Worm (Caenorhabditis elegans) whole organism, early embryonic: ENCODE results near the gene ace-1.

ENCODE experiments used
- B0310.2 ChIP-seq: sonication (generic microtip); optimal IDR thresholded peaks from 2 replicates; lab custom pipeline; 2016; ENCODE audit warnings: mild to moderate bottlenecking, missing genetic modification characterization, missing compliant biosample characterization
- F13C5.2 ChIP-seq: sonication (generic microtip); optimal IDR thresholded peaks from 2 replicates; lab custom pipeline; 2017; ENCODE audit warnings: mild to moderate bottlenecking, missing genetic modification characterization, inconsistent platforms, missing compliant biosample characterization
- aly-1 ChIP-seq: sonication (generic microtip); optimal IDR thresholded peaks from 2 replicates; lab custom pipeline; 2016; ENCODE audit warnings: missing genetic modification characterization, missing compliant biosample characterization
- ama-1 ChIP-seq: fragments of 150-350 bp; optimal IDR thresholded peaks from 2 replicates; lab custom pipeline; 2014
- ceh-13 ChIP-seq: fragments of 200-800 bp; sonication (Bioruptor generic); optimal IDR thresholded peaks from 2 replicates; lab custom pipeline; 2018; ENCODE audit warnings: mild to moderate bottlenecking, missing genetic modification characterization, missing compliant biosample characterization
- ceh-36 ChIP-seq: sonication (generic microtip); optimal IDR thresholded peaks from 2 replicates; lab custom pipeline; 2016; ENCODE audit warnings: missing genetic modification characterization, inconsistent platforms, missing compliant biosample characterization
- ets-7 ChIP-seq: sonication (generic microtip); optimal IDR thresholded peaks from 2 replicates; lab custom pipeline; 2016; ENCODE audit warnings: missing genotype, missing genetic modification characterization, missing compliant biosample characterization
- flt-1 ChIP-seq: fragments of 200-800 bp; sonication (Bioruptor generic); IDR thresholded peaks from 2 replicates; pipeline ENCODE4 v1.3.6; 2022; ENCODE audit warnings: missing genetic modification characterization, missing compliant biosample characterization
- hmbx-1 ChIP-seq: sonication (generic microtip); optimal IDR thresholded peaks from 2 replicates; lab custom pipeline; 2016; ENCODE audit warnings: mild to moderate bottlenecking, missing genetic modification characterization, missing compliant biosample characterization
- hmg-4 ChIP-seq: fragments of 200-800 bp; sonication (Bioruptor generic); optimal IDR thresholded peaks from 2 replicates; lab custom pipeline; 2018; ENCODE audit warnings: mild to moderate bottlenecking, missing genetic modification characterization, missing compliant biosample characterization
- hnd-1 ChIP-seq: sonication (generic microtip); optimal IDR thresholded peaks from 2 replicates; lab custom pipeline; 2016; ENCODE audit warnings: missing genetic modification characterization, missing compliant biosample characterization
- pes-1 ChIP-seq: fragments of 200-800 bp; sonication (Bioruptor generic); IDR thresholded peaks from 2 replicates; pipeline ENCODE4 v1.3.6; 2022; ENCODE audit warnings: missing genetic modification reagents, missing genetic modification characterization, missing compliant biosample characterization
- scrt-1 ChIP-seq: fragments of 200-800 bp; sonication (Bioruptor generic); IDR thresholded peaks from 2 replicates; pipeline ENCODE4 v1.3.6; 2022; ENCODE audit warnings: missing genetic modification characterization, missing compliant biosample characterization
- sea-1 ChIP-seq: fragments of 200-800 bp; sonication (Bioruptor generic); conservative IDR thresholded peaks from 2 replicates; pipeline ENCODE4 v1.3.6; 2022; ENCODE audit warnings: missing genetic modification characterization, missing compliant biosample characterization
- tbx-11 ChIP-seq: fragments of 200-800 bp; sonication (Bioruptor generic); IDR thresholded peaks from 2 replicates; pipeline ENCODE4 v1.3.6; 2022; ENCODE audit warnings: missing genetic modification characterization, missing compliant biosample characterization
- tbx-37 ChIP-seq: fragments of 200-800 bp; sonication (Bioruptor generic); conservative IDR thresholded peaks from 2 replicates; pipeline ENCODE4 v1.3.6; 2022; ENCODE audit warnings: missing genetic modification reagents, missing genetic modification characterization, missing compliant biosample characterization
- tra-4 ChIP-seq: sonication (generic microtip); optimal IDR thresholded peaks from 2 replicates; lab custom pipeline; 2017; ENCODE audit warnings: missing genetic modification characterization, missing compliant biosample characterization

ace-1 gene

ce11 chrX:16354598-16355211 is 12.4 kb upstream of the ace-1 start, which contains the start of gene nhr-28:
nhr-28 (plus strand) TSS chrX:16354976.
- TF ChIP-seq hmbx-1 (tag; lab: Kevin White, UChicago) (no peak), tra-4 (tag; lab: Kevin White, UChicago) (no peak), hnd-1 (tag; lab: Kevin White, UChicago) (no peak), tbx-37 (GFP tag; lab: Robert Waterston, UW) (no peak), ceh-36 (no peak), flt-1 (no peak), B0310.2 (no peak), sea-1 (GFP tag; lab: Robert Waterston, UW) (no peak), ama-1 (no peak), tbx-11 (GFP tag; lab: Robert Waterston, UW) (no peak), F13C5.2 (tag; lab: Kevin White, UChicago) (no peak), hmg-4 (GFP tag; lab: Kevin White, UChicago) (no peak)

ce11 chrX:16356341-16356740 is 10.8 kb upstream of the ace-1 start:
- no peak for TF ChIP-seq ets-7
- no peak for TF ChIP-seq F13C5.2 (tag; lab: Kevin White, UChicago)
- no peak for TF ChIP-seq hnd-1 (tag; lab: Kevin White, UChicago)
- no peak for TF ChIP-seq ama-1
- TF ChIP-seq sea-1 (GFP tag; lab: Robert Waterston, UW), result no peak
- TF ChIP-seq tbx-37 (GFP tag; lab: Robert Waterston, UW), result no peak
- TF ChIP-seq ceh-36, result no peak
- no peak for TF ChIP-seq tra-4 (tag; lab: Kevin White, UChicago)
- TF ChIP-seq pes-1 (GFP tag; lab: Robert Waterston, UW), result no peak
- no peak for TF ChIP-seq B0310.2
- TF ChIP-seq flt-1, result no peak
- no peak for TF ChIP-seq ceh-13 (GFP tag; lab: Kevin White, UChicago)
- TF ChIP-seq hmg-4 (GFP tag; lab: Kevin White, UChicago), result no peak
- TF ChIP-seq aly-1 (tag; lab: Kevin White, UChicago), result no peak
- no peak for TF ChIP-seq tbx-11 (GFP tag; lab: Robert Waterston, UW)
- TF ChIP-seq hmbx-1 (tag; lab: Kevin White, UChicago), result no peak
- no peak for TF ChIP-seq scrt-1 (GFP tag; lab: Robert Waterston, UW)

DNA sequence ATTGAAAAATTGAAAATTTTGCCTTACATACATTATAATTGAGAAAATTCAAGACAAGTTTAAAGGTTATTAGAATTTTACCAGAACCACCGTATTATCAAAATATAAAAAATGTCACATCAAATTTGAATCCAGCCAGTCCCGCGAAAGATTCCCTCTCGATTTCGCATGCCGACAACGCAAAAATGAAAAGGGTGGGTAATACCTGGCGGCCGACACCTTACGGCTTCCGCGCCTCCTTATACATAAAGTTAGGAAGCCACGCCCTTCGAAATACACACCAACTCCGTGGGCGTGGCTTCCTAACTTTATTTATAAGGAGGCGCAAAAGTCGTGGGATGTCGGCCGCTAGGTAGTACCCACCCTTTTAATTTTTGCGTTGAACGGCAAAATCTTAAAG is 9.6 kb upstream of the ace-1 start:
- TF ChIP-seq pes-1 (GFP tag; lab: Robert Waterston, UW) (peak; percentile 11; the same call in 1 of the 2 replicates), F13C5.2 (tag; lab: Kevin White, UChicago) (no peak), tra-4 (tag; lab: Kevin White, UChicago) (no peak)

- TF ChIP-seq hnd-1 (tag; lab: Kevin White, UChicago) (no peak), sea-1 (GFP tag; lab: Robert Waterston, UW) (no peak), pes-1 (GFP tag; lab: Robert Waterston, UW) (no peak), F13C5.2 (tag; lab: Kevin White, UChicago) (no peak), B0310.2 (no peak), aly-1 (tag; lab: Kevin White, UChicago) (no peak), ets-7 (no peak), hmg-4 (GFP tag; lab: Kevin White, UChicago) (no peak), ceh-13 (GFP tag; lab: Kevin White, UChicago) (no peak), hmbx-1 (tag; lab: Kevin White, UChicago) (no peak), tbx-37 (GFP tag; lab: Robert Waterston, UW) (no peak), ceh-36 (no peak), scrt-1 (GFP tag; lab: Robert Waterston, UW) (no peak), ama-1 (no peak)
Measured at ce11 chrX:16361001-16361400, 6.1 kb upstream of the ace-1 start.

DNA sequence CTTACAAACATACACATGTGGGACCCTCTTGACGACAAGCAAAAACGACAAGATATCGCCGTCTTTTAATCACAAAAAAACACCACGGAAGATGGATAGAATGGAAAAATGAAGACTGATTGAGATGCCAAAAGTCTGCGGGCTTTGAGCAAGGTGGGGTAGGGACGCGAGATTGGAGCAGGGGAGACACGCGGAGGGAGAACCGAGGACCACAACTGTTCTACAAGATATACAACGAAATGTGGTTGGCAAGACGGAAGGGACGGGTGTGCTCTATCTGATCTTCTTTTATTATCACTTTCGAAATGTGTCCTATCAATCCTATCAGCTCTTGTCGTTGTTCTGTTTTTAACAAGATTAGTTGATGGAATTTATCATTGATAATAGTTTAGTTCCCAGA is 3.5 kb upstream of the ace-1 start:
- TF ChIP-seq hmg-4 (GFP tag; lab: Kevin White, UChicago) (no peak), hmbx-1 (tag; lab: Kevin White, UChicago) (no peak), scrt-1 (GFP tag; lab: Robert Waterston, UW) (no peak), F13C5.2 (tag; lab: Kevin White, UChicago) (no peak), aly-1 (tag; lab: Kevin White, UChicago) (no peak)

DNA sequence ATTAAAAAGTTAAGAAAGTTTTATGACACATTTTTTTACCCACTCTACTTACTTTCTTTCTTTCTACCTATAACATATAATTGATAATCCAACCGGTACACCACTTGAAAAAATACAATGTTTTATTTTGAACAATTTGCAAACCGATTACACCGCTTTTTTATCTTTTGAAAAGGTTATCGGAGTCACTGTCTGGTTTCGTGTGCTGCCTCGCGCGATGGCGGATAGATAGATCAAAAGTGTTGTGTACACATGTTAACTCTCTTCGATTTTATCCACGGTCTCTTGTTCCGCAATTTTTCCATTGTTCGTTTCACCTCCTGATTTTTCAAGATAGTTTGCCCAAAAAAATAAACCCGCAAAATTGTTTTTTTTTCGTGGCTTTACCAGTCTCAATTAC is 585 bp upstream of the ace-1 start:
- TF ChIP-seq pes-1 (GFP tag; lab: Robert Waterston, UW) (no peak), hmbx-1 (tag; lab: Kevin White, UChicago) (no peak), ama-1 (no peak), ceh-13 (GFP tag; lab: Kevin White, UChicago) (no peak), B0310.2 (no peak), F13C5.2 (tag; lab: Kevin White, UChicago) (no peak), ets-7 (no peak), tbx-11 (GFP tag; lab: Robert Waterston, UW) (no peak), aly-1 (tag; lab: Kevin White, UChicago) (no peak), ceh-36 (no peak), scrt-1 (GFP tag; lab: Robert Waterston, UW) (no peak), hnd-1 (tag; lab: Kevin White, UChicago) (no peak), flt-1 (no peak), tbx-37 (GFP tag; lab: Robert Waterston, UW) (no peak), tra-4 (tag; lab: Kevin White, UChicago) (no peak), hmg-4 (GFP tag; lab: Kevin White, UChicago) (no peak)

DNA sequence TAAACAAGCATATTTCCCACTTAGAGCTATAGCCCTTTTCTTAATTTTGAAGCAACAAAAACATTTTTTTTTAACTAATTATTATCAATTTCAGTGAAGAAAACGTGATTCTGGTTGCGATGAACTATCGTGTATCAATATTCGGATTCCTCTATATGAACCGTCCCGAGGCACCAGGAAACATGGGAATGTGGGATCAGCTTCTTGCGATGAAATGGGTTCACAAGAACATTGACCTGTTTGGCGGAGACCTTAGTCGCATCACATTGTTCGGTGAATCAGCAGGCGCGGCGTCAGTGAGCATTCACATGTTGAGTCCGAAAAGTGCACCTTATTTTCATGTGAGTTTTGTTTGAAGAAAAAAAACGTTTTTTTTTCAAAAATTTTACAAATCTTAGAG is 1.9 kb downstream of the ace-1 start:
- TF ChIP-seq scrt-1 (GFP tag; lab: Robert Waterston, UW) (no peak), flt-1 (no peak), hmbx-1 (tag; lab: Kevin White, UChicago) (no peak), tra-4 (tag; lab: Kevin White, UChicago) (no peak), tbx-11 (GFP tag; lab: Robert Waterston, UW) (no peak), sea-1 (GFP tag; lab: Robert Waterston, UW) (no peak), hnd-1 (tag; lab: Kevin White, UChicago) (no peak), pes-1 (GFP tag; lab: Robert Waterston, UW) (no peak), B0310.2 (no peak), F13C5.2 (tag; lab: Kevin White, UChicago) (no peak), ama-1 (no peak), aly-1 (tag; lab: Kevin White, UChicago) (no peak), tbx-37 (GFP tag; lab: Robert Waterston, UW) (no peak), ceh-36 (no peak), ceh-13 (GFP tag; lab: Kevin White, UChicago) (no peak), hmg-4 (GFP tag; lab: Kevin White, UChicago) (no peak), ets-7 (no peak)
